Worm (Caenorhabditis elegans): ENCODE data around the gene Y57G11C.28.

- no peak for TF ChIP-seq W03F9.2 (tag; optimal IDR thresholded peaks at IDR 0.05)
- TF ChIP-seq him-1 (tag; optimal IDR thresholded peaks at IDR 0.05), result no peak
Measured at ce11 chrIV:14903188-14903587, 26.3 kb upstream of the Y57G11C.28 start.

Measured in whole organism, L4/young adult.